Worm (Caenorhabditis elegans): ENCODE data around the gene ttb-1.
A peak's percentile ranks its signal among the peaks of the same experiment; 100 is the strongest.

ttb-1 gene

DNA sequence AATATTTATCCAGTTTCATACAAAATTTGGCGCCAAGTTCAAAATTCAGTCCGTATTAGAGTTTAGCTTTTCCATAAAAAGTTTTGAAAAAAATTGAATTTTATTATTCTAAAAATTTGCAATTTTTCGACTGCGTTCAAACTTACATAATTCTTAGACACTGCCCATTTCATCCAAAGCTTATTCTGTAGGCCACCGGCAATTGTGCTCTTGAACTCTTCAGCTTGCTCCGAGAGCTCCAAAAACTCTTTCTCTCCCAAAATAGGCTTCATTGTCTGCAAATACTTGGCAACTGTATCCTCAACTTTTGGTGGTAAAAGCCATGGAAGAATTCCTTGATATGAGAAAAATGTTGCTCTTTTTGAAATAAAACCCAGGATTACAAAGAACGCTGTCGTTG is 6.6 kb upstream of the ttb-1 start:
- no peak for TF ChIP-seq tra-4 (tag; optimal IDR thresholded peaks at IDR 0.05)
- TF ChIP-seq flt-1 (GFP tag; IDR thresholded peaks at IDR 0.05): no peak
- TF ChIP-seq hnd-1 (tag; optimal IDR thresholded peaks at IDR 0.05): no peak
- TF ChIP-seq sea-1 (GFP tag; conservative IDR thresholded peaks at IDR 0.05): no peak
- TF ChIP-seq ama-1 (optimal IDR thresholded peaks at IDR 0.05): no peak
- no peak for TF ChIP-seq B0310.2 (tag; optimal IDR thresholded peaks at IDR 0.05)

DNA sequence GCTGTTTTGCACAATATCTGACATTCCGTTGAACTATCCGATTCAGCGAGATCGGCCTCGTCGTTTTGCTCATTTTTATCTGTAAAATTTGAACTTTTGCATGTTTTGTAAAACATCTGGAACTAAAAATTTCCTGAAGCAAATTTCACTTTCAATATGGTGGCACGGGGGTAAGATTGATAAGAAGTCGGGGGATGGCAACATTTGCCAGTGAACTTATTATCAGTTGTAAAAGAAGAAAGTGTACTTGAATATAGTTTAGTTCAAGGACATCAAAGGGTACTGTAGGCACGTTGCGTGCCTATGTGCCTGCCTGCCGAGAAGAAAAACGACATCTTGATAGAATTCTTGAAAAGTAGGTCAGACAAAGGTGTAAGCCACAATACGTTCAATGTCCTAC is 5.3 kb upstream of the ttb-1 start, which contains the start of gene W03F9.4:
TSS of gene W03F9.4 (minus strand) at position 79 of the 400 bp plus-strand sequence.
- TF ChIP-seq hnd-1 (tag; optimal IDR thresholded peaks at IDR 0.05) (no peak), tbx-11 (GFP tag; IDR thresholded peaks at IDR 0.05) (no peak), flt-1 (GFP tag; IDR thresholded peaks at IDR 0.05) (no peak)

DNA sequence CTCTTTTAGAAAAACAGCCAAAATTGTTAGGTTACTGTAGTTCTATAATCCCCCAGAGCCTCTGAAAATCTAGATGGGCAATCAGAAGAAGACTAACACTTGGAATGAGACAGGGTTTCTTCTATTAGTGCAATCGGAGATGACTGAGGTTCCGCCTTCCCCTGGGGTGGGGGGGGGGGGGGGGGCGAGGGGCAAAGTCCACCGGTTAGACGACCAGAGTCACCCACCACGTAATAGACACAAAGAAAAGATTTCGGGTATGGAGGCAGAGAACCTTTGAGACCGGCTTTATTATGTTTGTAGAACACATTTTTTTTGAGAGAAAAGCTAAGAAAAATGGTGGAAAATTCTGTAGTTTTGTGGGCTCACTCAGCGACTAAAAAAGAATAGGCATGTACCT is 4.5 kb upstream of the ttb-1 start:
- no peak for TF ChIP-seq aly-1 (tag; optimal IDR thresholded peaks at IDR 0.05)
- peak; percentile 14 for TF ChIP-seq F13C5.2 (tag; optimal IDR thresholded peaks at IDR 0.05)
- TF ChIP-seq ama-1 (optimal IDR thresholded peaks at IDR 0.05): no peak
- no peak for TF ChIP-seq hmbx-1 (tag; optimal IDR thresholded peaks at IDR 0.05)
- no peak for TF ChIP-seq ets-7 (tag; optimal IDR thresholded peaks at IDR 0.05)
- TF ChIP-seq tra-4 (tag; optimal IDR thresholded peaks at IDR 0.05): no peak
- no peak for TF ChIP-seq B0310.2 (tag; optimal IDR thresholded peaks at IDR 0.05)
- TF ChIP-seq flt-1 (GFP tag; IDR thresholded peaks at IDR 0.05): no peak
- TF ChIP-seq hnd-1 (tag; optimal IDR thresholded peaks at IDR 0.05): no peak
- peak; percentile 66 for TF ChIP-seq hmg-4 (GFP tag; optimal IDR thresholded peaks at IDR 0.05)
- no peak for TF ChIP-seq ceh-13 (GFP tag; optimal IDR thresholded peaks at IDR 0.05)
- TF ChIP-seq pes-1 (GFP tag; IDR thresholded peaks at IDR 0.05): peak; percentile 47; the same call in 1 of the 2 replicates

DNA sequence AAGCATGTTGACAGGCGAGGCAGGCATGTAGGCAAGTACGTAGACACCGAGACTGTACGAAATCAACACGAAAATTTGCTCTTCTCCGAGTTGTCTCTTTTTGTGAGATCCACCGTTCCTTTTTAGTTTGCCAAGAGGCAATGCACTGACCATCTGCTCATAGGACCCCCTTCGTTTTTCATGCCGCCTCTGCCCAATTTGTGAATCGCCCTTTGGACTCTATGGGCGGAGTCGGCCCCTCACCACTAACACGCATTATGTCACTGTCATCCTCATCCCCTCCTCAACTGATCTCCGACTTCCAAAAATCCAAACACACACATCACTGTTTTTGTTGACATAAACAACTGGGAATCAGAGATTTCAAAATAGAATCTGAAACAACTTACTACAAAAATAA is 2.8 kb upstream of the ttb-1 start:
- TF ChIP-seq tbx-37 (GFP tag; conservative IDR thresholded peaks at IDR 0.05): no peak
- TF ChIP-seq hmg-4 (GFP tag; optimal IDR thresholded peaks at IDR 0.05): peak; percentile 65
- no peak for TF ChIP-seq flt-1 (GFP tag; IDR thresholded peaks at IDR 0.05)
- no peak for TF ChIP-seq ceh-36 (tag; optimal IDR thresholded peaks at IDR 0.05)
- TF ChIP-seq ceh-13 (GFP tag; optimal IDR thresholded peaks at IDR 0.05): no peak
- TF ChIP-seq ama-1 (optimal IDR thresholded peaks at IDR 0.05): no peak
- TF ChIP-seq sea-1 (GFP tag; conservative IDR thresholded peaks at IDR 0.05): no peak
- no peak for TF ChIP-seq pes-1 (GFP tag; IDR thresholded peaks at IDR 0.05)
- TF ChIP-seq B0310.2 (tag; optimal IDR thresholded peaks at IDR 0.05): no peak
- no peak for TF ChIP-seq F13C5.2 (tag; optimal IDR thresholded peaks at IDR 0.05)
- no peak for TF ChIP-seq hmbx-1 (tag; optimal IDR thresholded peaks at IDR 0.05)
- TF ChIP-seq aly-1 (tag; optimal IDR thresholded peaks at IDR 0.05): peak; percentile 22
- TF ChIP-seq tbx-11 (GFP tag; IDR thresholded peaks at IDR 0.05): no peak

DNA sequence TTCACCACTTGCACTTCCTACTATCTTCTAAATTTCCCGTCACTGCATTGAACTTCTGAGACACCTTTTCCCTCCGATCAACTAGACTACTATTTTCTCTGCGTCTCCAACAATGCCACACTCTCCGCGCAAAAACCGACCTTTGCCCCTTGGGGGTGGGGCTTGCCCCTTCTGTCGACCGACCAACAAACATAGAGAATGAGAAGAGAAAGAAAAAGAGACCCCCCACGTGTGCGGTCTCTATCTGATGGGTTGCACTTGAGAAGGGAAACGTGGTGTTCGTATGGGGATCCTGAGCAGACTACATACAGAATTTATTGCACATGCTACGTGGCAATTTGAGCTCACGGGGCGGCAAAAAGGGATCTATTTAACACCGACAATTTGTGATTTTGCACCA is 1.4 kb upstream of the ttb-1 start:
- no peak for TF ChIP-seq hnd-1 (tag; optimal IDR thresholded peaks at IDR 0.05)
- peak; percentile 80 for TF ChIP-seq hmg-4 (GFP tag; optimal IDR thresholded peaks at IDR 0.05)
- TF ChIP-seq ets-7 (tag; optimal IDR thresholded peaks at IDR 0.05): no peak
- TF ChIP-seq scrt-1 (GFP tag; IDR thresholded peaks at IDR 0.05): peak; percentile 61; the same call in 1 of the 2 replicates
- no peak for TF ChIP-seq ama-1 (optimal IDR thresholded peaks at IDR 0.05)
- no peak for TF ChIP-seq flt-1 (GFP tag; IDR thresholded peaks at IDR 0.05)
- no peak for TF ChIP-seq ceh-36 (tag; optimal IDR thresholded peaks at IDR 0.05)
- no peak for TF ChIP-seq tra-4 (tag; optimal IDR thresholded peaks at IDR 0.05)
- peak; percentile 45 for TF ChIP-seq aly-1 (tag; optimal IDR thresholded peaks at IDR 0.05)
- no peak for TF ChIP-seq F13C5.2 (tag; optimal IDR thresholded peaks at IDR 0.05)
- peak; percentile 30; the same call in 1 of the 2 replicates for TF ChIP-seq pes-1 (GFP tag; IDR thresholded peaks at IDR 0.05)
- no peak for TF ChIP-seq ceh-13 (GFP tag; optimal IDR thresholded peaks at IDR 0.05)
- no peak for TF ChIP-seq sea-1 (GFP tag; conservative IDR thresholded peaks at IDR 0.05)
- TF ChIP-seq tbx-37 (GFP tag; conservative IDR thresholded peaks at IDR 0.05): no peak
- peak; percentile 41; the same call in 1 of the 2 replicates for TF ChIP-seq tbx-11 (GFP tag; IDR thresholded peaks at IDR 0.05)
- TF ChIP-seq hmbx-1 (tag; optimal IDR thresholded peaks at IDR 0.05): no peak
- TF ChIP-seq B0310.2 (tag; optimal IDR thresholded peaks at IDR 0.05): no peak

DNA sequence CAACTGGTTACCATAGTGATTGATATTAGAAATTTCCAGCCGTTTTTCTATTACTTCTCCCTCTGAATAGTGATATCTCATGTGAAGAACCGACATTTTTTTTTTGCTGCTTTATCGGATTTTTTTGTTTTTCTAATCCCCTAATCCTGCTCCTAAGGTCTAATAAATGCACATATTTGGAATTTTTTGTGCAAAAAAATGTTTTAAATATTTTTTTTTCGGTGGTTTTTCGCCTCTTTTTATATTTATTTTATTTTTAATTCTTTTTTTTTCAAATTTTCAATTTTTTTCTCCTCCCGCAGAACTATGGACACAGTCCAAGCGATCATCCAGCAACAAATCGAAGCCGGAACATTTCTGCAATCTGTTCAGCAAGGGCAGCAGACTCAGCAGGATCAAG is 10.1 kb downstream of the ttb-1 start, which contains the start of gene Y108G3AL.2:
TSS of gene Y108G3AL.2 (plus strand) at position 301 of the 400 bp plus-strand sequence.
- TF ChIP-seq ceh-36 (tag; optimal IDR thresholded peaks at IDR 0.05) (peak; percentile 14), tra-4 (tag; optimal IDR thresholded peaks at IDR 0.05) (no peak), ceh-13 (GFP tag; optimal IDR thresholded peaks at IDR 0.05) (no peak)

DNA sequence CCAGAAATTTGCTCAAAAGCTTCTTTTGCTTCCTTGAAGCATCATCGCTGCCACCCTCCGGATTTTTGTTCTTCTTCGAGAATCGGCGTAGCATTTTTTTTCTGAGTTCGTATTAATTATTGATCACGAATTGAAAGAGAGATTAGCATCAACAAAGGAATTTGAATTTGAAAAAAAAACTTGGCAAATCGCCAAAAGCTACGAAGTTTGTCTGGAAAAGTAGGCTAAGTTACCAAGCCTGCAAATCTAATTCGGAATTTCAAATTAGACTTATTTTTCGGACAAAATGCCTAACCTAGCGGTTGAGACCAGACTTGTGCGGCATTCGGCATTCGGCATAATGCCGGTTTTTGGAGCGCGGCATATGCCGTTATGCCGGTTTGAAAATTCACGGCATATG is 15.5 kb downstream of the ttb-1 start, which contains the start of gene cfap-36:
TSS of gene cfap-36 (minus strand) at position 101 of the 400 bp plus-strand sequence.
- TF ChIP-seq tbx-37 (GFP tag; conservative IDR thresholded peaks at IDR 0.05) (no peak), B0310.2 (tag; optimal IDR thresholded peaks at IDR 0.05) (no peak), tra-4 (tag; optimal IDR thresholded peaks at IDR 0.05) (no peak), hmg-4 (GFP tag; optimal IDR thresholded peaks at IDR 0.05) (no peak), scrt-1 (GFP tag; IDR thresholded peaks at IDR 0.05) (no peak), F13C5.2 (tag; optimal IDR thresholded peaks at IDR 0.05) (no peak), tbx-11 (GFP tag; IDR thresholded peaks at IDR 0.05) (no peak), ets-7 (tag; optimal IDR thresholded peaks at IDR 0.05) (no peak), pes-1 (GFP tag; IDR thresholded peaks at IDR 0.05) (no peak)

DNA sequence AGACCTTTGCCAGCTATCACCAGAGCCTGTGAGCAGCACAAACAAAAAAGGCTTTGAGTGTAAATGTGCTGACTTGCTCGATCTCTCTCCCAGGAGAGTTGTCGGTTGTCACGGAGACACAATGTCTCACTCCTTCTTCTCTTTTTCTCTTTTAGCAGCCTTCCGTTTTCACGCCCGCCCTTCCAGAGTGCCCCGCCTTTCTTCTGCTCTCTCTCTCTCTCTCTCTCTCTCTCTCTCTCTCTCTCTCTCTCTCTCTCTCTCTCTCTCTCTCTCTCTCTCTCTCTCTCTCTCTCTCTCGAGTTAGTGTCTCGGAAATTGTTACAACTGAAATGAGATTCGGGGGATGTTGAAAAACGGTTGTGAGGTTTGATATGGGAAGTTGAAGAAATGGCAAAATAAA is 16.8 kb downstream of the ttb-1 start:
- TF ChIP-seq scrt-1 (GFP tag; IDR thresholded peaks at IDR 0.05): no peak
- no peak for TF ChIP-seq ceh-36 (tag; optimal IDR thresholded peaks at IDR 0.05)
- TF ChIP-seq ets-7 (tag; optimal IDR thresholded peaks at IDR 0.05): no peak
- TF ChIP-seq sea-1 (GFP tag; conservative IDR thresholded peaks at IDR 0.05): no peak
- no peak for TF ChIP-seq tbx-11 (GFP tag; IDR thresholded peaks at IDR 0.05)
- no peak for TF ChIP-seq pes-1 (GFP tag; IDR thresholded peaks at IDR 0.05)
- TF ChIP-seq tra-4 (tag; optimal IDR thresholded peaks at IDR 0.05): no peak
- no peak for TF ChIP-seq B0310.2 (tag; optimal IDR thresholded peaks at IDR 0.05)
- no peak for TF ChIP-seq hnd-1 (tag; optimal IDR thresholded peaks at IDR 0.05)
- TF ChIP-seq tbx-37 (GFP tag; conservative IDR thresholded peaks at IDR 0.05): no peak
- TF ChIP-seq ama-1 (optimal IDR thresholded peaks at IDR 0.05): no peak
- no peak for TF ChIP-seq flt-1 (GFP tag; IDR thresholded peaks at IDR 0.05)
- no peak for TF ChIP-seq hmbx-1 (tag; optimal IDR thresholded peaks at IDR 0.05)
- TF ChIP-seq F13C5.2 (tag; optimal IDR thresholded peaks at IDR 0.05): no peak
- no peak for TF ChIP-seq ceh-13 (GFP tag; optimal IDR thresholded peaks at IDR 0.05)
- TF ChIP-seq aly-1 (tag; optimal IDR thresholded peaks at IDR 0.05): no peak
- no peak for TF ChIP-seq hmg-4 (GFP tag; optimal IDR thresholded peaks at IDR 0.05)

Data from whole organism, early embryonic.